Worm (Caenorhabditis elegans) whole organism, L2 larva: ENCODE data around the gene F56A8.9.
A peak's percentile ranks its signal among the peaks of the same experiment; 100 is the strongest.

Source experiments
- ama-1 ChIP-seq: fragments of 150-350 bp; optimal IDR thresholded peaks from 2 replicates; lab custom pipeline; 2018; ENCODE audit warnings: inconsistent platforms
- ceh-82 ChIP-seq: fragments of 150-350 bp; optimal IDR thresholded peaks from 2 replicates; lab custom pipeline; 2014; ENCODE audit warnings: missing biosample characterization, missing genetic modification characterization
- dmd-4 ChIP-seq: sonication (generic microtip); optimal IDR thresholded peaks from 2 replicates; lab custom pipeline; 2017; ENCODE audit warnings: missing biosample characterization, missing genetic modification characterization
- elt-3 ChIP-seq: sonication (generic microtip); optimal IDR thresholded peaks from 2 replicates; lab custom pipeline; 2017; ENCODE audit warnings: missing biosample characterization, missing genetic modification characterization
- fos-1 ChIP-seq: fragments of 150-350 bp; optimal IDR thresholded peaks from 2 replicates; lab custom pipeline; 2014; ENCODE audit warnings: missing biosample characterization, missing genetic modification characterization
- lin-39 ChIP-seq: fragments of 150-350 bp; optimal IDR thresholded peaks from 2 replicates; lab custom pipeline; 2014; ENCODE audit warnings: missing biosample characterization, missing genetic modification reagents, missing genetic modification characterization
- mdl-1 ChIP-seq, 2 experiments: fragments of 150-350 bp in 1 of 2; sonication (generic microtip) in 1 of 2; optimal IDR thresholded peaks; 2 replicates each; lab custom pipeline; 2017; ENCODE audit warnings: missing biosample characterization in 2 of 2, missing genetic modification characterization in 2 of 2
- nhr-10 ChIP-seq: sonication (generic microtip); optimal IDR thresholded peaks from 2 replicates; lab custom pipeline; 2017; ENCODE audit warnings: missing biosample characterization, missing genetic modification characterization
- nhr-11 ChIP-seq: fragments of 150-350 bp; optimal IDR thresholded peaks from 2 replicates; lab custom pipeline; 2014; ENCODE audit warnings: missing biosample characterization, missing genetic modification characterization
- nhr-12 ChIP-seq: fragments of 150-350 bp; optimal IDR thresholded peaks from 2 replicates; lab custom pipeline; 2014; ENCODE audit warnings: missing biosample characterization, missing genetic modification characterization
- nhr-237 ChIP-seq: fragments of 150-350 bp; optimal IDR thresholded peaks from 2 replicates; lab custom pipeline; 2014; ENCODE audit warnings: missing biosample characterization, missing genetic modification characterization
- nhr-77 ChIP-seq: fragments of 150-350 bp; optimal IDR thresholded peaks from 2 replicates; lab custom pipeline; 2014; ENCODE audit warnings: missing biosample characterization, missing genetic modification characterization
- unc-39 ChIP-seq: fragments of 150-350 bp; optimal IDR thresholded peaks from 2 replicates; lab custom pipeline; 2014; ENCODE audit warnings: missing biosample characterization, missing genetic modification characterization
- ztf-4 ChIP-seq: fragments of 150-350 bp; optimal IDR thresholded peaks from 2 replicates; lab custom pipeline; 2014; ENCODE audit warnings: missing biosample characterization, missing genetic modification characterization

DNA sequence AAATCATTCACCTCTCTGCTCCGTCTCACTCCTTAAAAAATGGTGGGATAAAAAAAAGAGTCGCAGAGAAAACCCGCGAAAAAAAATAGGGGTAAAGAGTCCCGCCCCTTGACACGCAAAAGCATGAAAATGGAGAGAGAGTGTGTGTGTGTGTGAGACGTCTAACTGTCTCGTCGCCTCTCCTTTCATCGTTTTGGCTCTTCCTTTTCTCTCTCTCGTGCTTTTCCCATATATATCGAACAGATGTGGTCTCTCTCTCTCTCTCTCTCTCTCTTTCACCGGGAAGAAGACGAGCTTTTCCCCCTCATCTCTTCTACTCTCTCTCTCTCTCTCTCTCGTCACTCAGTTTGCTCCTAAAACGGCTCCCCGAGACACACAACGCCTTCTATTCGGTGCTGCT lies 21.3 kb downstream of the F56A8.9 start:
- TF ChIP-seq nhr-10 (no peak), mdl-1 (tag; optimal IDR thresholded peaks at IDR 0.05; lab: Kevin White, UChicago) (peak; percentile 63 to 67), nhr-237 (tag; lab: Kevin White, UChicago) (no peak), elt-3 (tag; lab: Kevin White, UChicago) (no peak), fos-1 (tag; lab: Kevin White, UChicago) (peak; percentile 69), ztf-4 (tag; lab: Kevin White, UChicago) (peak; percentile 17), ama-1 (no peak), nhr-12 (no peak), lin-39 (no peak), nhr-11 (tag; lab: Kevin White, UChicago) (no peak), ceh-82 (tag; lab: Kevin White, UChicago) (no peak), dmd-4 (no peak), unc-39 (tag; lab: Kevin White, UChicago) (no peak), nhr-77 (tag; lab: Kevin White, UChicago) (no peak)
